Fruit fly (Drosophila melanogaster): ENCODE measurements around the gene Nepl16.

The Nepl16 gene

dm6 chr3R:25097486-25097885 is 14.8 kb downstream of the Nepl16 start, which contains the start of the genes CG33095 and CG33096 (continued):
- TF ChIP-seq vnd (GFP tag; IDR thresholded peaks at IDR 0.05; ENCODE audit: partially characterized antibody), result no peak
- peak; percentile 52 for TF ChIP-seq Lhr (GFP tag; optimal IDR thresholded peaks at IDR 0.05)
- TF ChIP-seq Rx (GFP tag; IDR thresholded peaks at IDR 0.05), result no peak
- no peak; the same call in 1 of the 2 replicates for TF ChIP-seq Rfx (GFP tag; IDR thresholded peaks at IDR 0.05)
- no peak for TF ChIP-seq pita (GFP tag; optimal IDR thresholded peaks at IDR 0.05)
- no peak for TF ChIP-seq wdn (GFP tag; IDR thresholded peaks at IDR 0.05)
- TF ChIP-seq Doc3 (GFP tag; IDR thresholded peaks at IDR 0.05; ENCODE audit: partially characterized antibody), result no peak
- no peak for TF ChIP-seq CG7556 (GFP tag; optimal IDR thresholded peaks at IDR 0.05)
- TF ChIP-seq gsb-n (tag; optimal IDR thresholded peaks at IDR 0.05), result peak; percentile 83
- no peak for TF ChIP-seq Pdp1 (GFP tag; optimal IDR thresholded peaks at IDR 0.05)
- TF ChIP-seq knrl (GFP tag; IDR thresholded peaks at IDR 0.05; ENCODE audit: partially characterized antibody), result 0 out of 3 replicates have a peak, but pooled peaks have one; percentile 10
- TF ChIP-seq YL-1 (GFP tag; optimal IDR thresholded peaks at IDR 0.05), result peak; percentile 51
- TF ChIP-seq sug (tag; optimal IDR thresholded peaks at IDR 0.05), result no peak
- 0 out of 3 replicates have a peak, but pooled peaks have one; percentile 10 for TF ChIP-seq CG11695 (GFP tag; IDR thresholded peaks at IDR 0.05)
- no peak for TF ChIP-seq Xbp1 (GFP tag; optimal IDR thresholded peaks at IDR 0.05)
- TF ChIP-seq CG8924 (tag; optimal IDR thresholded peaks at IDR 0.05), result no peak
- TF ChIP-seq CG9727 (GFP tag; optimal IDR thresholded peaks at IDR 0.05), result no peak
- no peak for TF ChIP-seq lov (optimal IDR thresholded peaks at IDR 0.05)
- no peak for TF ChIP-seq lov (GFP tag; IDR thresholded peaks at IDR 0.05)
- no peak for TF ChIP-seq Lim3 (GFP tag; IDR thresholded peaks at IDR 0.05)
- peak; percentile 68 for TF ChIP-seq HmgZ (tag; optimal IDR thresholded peaks at IDR 0.05)
- TF ChIP-seq CG6175 (GFP tag; IDR thresholded peaks at IDR 0.05), result no peak
- TF ChIP-seq CG8765 (GFP tag; IDR thresholded peaks at IDR 0.05), result no peak
- no peak for TF ChIP-seq vfl (GFP tag; optimal IDR thresholded peaks at IDR 0.05)
- no peak for TF ChIP-seq CG8089 (GFP tag; optimal IDR thresholded peaks at IDR 0.05)
- TF ChIP-seq klu (GFP tag; IDR thresholded peaks at IDR 0.05), result no peak
- TF ChIP-seq tup (GFP tag; optimal IDR thresholded peaks at IDR 0.05), result no peak
- no peak for TF ChIP-seq CG3838 (GFP tag; optimal IDR thresholded peaks at IDR 0.05)
- peak; percentile 76 for TF ChIP-seq pzg (GFP tag; optimal IDR thresholded peaks at IDR 0.05)
- no peak for TF ChIP-seq CG8281 (tag; optimal IDR thresholded peaks at IDR 0.05)
- no peak for TF ChIP-seq CG8478 (optimal IDR thresholded peaks at IDR 0.05)
- TF ChIP-seq inv (GFP tag; IDR thresholded peaks at IDR 0.05; ENCODE audit: partially characterized antibody), result no peak
- TF ChIP-seq CG4730 (GFP tag; IDR thresholded peaks at IDR 0.05), result no peak
- no peak for TF ChIP-seq eyg (GFP tag; optimal IDR thresholded peaks at IDR 0.05)
- no peak for TF ChIP-seq GATAe (GFP tag; conservative IDR thresholded peaks at IDR 0.05)
- no peak for TF ChIP-seq Kr (GFP tag; optimal IDR thresholded peaks at IDR 0.05)
- TF ChIP-seq Abd-B (GFP tag; optimal IDR thresholded peaks at IDR 0.05), result no peak

dm6 chr3R:25094639-25095038 is 17.7 kb downstream of the Nepl16 start, which contains the start of gene fd96Cb:
Gene fd96Cb (plus strand): TSS chr3R:25095012.
- TF ChIP-seq CG10959 (GFP tag; IDR thresholded peaks at IDR 0.05), result no peak
- TF ChIP-seq jing (GFP tag; optimal IDR thresholded peaks at IDR 0.05), result peak; percentile 34
- TF ChIP-seq mld (GFP tag; IDR thresholded peaks at IDR 0.05; ENCODE audit: partially characterized antibody), result 0 out of 3 replicates have a peak, but pooled peaks have one; percentile 55
- peak; percentile 95 for TF ChIP-seq Nf-YA (GFP tag; IDR thresholded peaks at IDR 0.05)
- peak; percentile 64 for TF ChIP-seq oc (tag; optimal IDR thresholded peaks at IDR 0.05)
- peak; percentile 94 for TF ChIP-seq CG10321 (GFP tag; IDR thresholded peaks at IDR 0.05)
- peak; percentile 88 for TF ChIP-seq CG1832 (GFP tag; optimal IDR thresholded peaks at IDR 0.05)
- TF ChIP-seq Nf-YB (GFP tag; optimal IDR thresholded peaks at IDR 0.05), result peak; percentile 100
- TF ChIP-seq Fer1 (GFP tag; optimal IDR thresholded peaks at IDR 0.05), result no peak
- peak; percentile 73 for TF ChIP-seq Jarid2 (GFP tag; optimal IDR thresholded peaks at IDR 0.05)
- no peak for TF ChIP-seq Deaf1 (tag; optimal IDR thresholded peaks at IDR 0.05)
- peak; percentile 21 for TF ChIP-seq HmgD (GFP tag; optimal IDR thresholded peaks at IDR 0.05)
- TF ChIP-seq CG17912 (GFP tag; optimal IDR thresholded peaks at IDR 0.05), result no peak
- peak; percentile 100 for TF ChIP-seq Nf-YC (tag; optimal IDR thresholded peaks at IDR 0.05)
- peak; percentile 34; the same call in 1 of the 3 replicates for TF ChIP-seq Opbp (GFP tag; IDR thresholded peaks at IDR 0.05; ENCODE audit: partially characterized antibody)
- TF ChIP-seq HLH54F (GFP tag; optimal IDR thresholded peaks at IDR 0.05), result no peak
